Fruit fly (Drosophila melanogaster): ENCODE measurements around the gene CG32379.

CG32379 gene

dm6 chr3L:7360324-7360852 lies 35.8 kb upstream of the CG32379 start, which contains the start of gene Sec63 (continued):
- TF ChIP-seq dmrt93B (GFP tag; optimal IDR thresholded peaks at IDR 0.05), result no peak

dm6 chr3L:7361095-7361522 lies 35.0 kb upstream of the CG32379 start:
- TF ChIP-seq Sp1 (GFP tag; optimal IDR thresholded peaks at IDR 0.05) (no peak), HLH106 (tag; optimal IDR thresholded peaks at IDR 0.05) (peak; percentile 8), h (GFP tag; optimal IDR thresholded peaks at IDR 0.05) (peak; percentile 23)

- TF ChIP-seq brk (GFP tag; optimal IDR thresholded peaks at IDR 0.05) (no peak), psq (GFP tag; optimal IDR thresholded peaks at IDR 0.05) (peak; percentile 7)
Observed at dm6 chr3L:7364717-7365278, 31.4 kb upstream of the CG32379 start.

dm6 chr3L:7367798-7368678 lies 28.1 kb upstream of the CG32379 start:
- TF ChIP-seq woc (GFP tag; optimal IDR thresholded peaks at IDR 0.05), result peak; percentile 30
- peak; percentile 7 for TF ChIP-seq Sp1 (GFP tag; optimal IDR thresholded peaks at IDR 0.05)
- TF ChIP-seq Dfd (GFP tag; optimal IDR thresholded peaks at IDR 0.05), result no peak
- peak; percentile 65 for TF ChIP-seq Jra (GFP tag; optimal IDR thresholded peaks at IDR 0.05)
- TF ChIP-seq foxo (GFP tag; optimal IDR thresholded peaks at IDR 0.05), result peak in 1 of 2 experiments; percentile 2
- TF ChIP-seq rgr (GFP tag; optimal IDR thresholded peaks at IDR 0.05), result peak; percentile 10
- TF ChIP-seq fru (GFP tag; optimal IDR thresholded peaks at IDR 0.05), result peak; percentile 34
- TF ChIP-seq Rel (GFP tag; optimal IDR thresholded peaks at IDR 0.05), result no peak
- peak; percentile 81 for TF ChIP-seq Rel (tag; optimal IDR thresholded peaks at IDR 0.05)
- TF ChIP-seq h (GFP tag; optimal IDR thresholded peaks at IDR 0.05), result peak; percentile 16
- TF ChIP-seq Hnf4 (GFP tag; optimal IDR thresholded peaks at IDR 0.05), result peak; percentile 41
- TF ChIP-seq Vsx2 (GFP tag; optimal IDR thresholded peaks at IDR 0.05; ENCODE audit: partially characterized antibody), result peak; percentile 97
- peak; percentile 12 for TF ChIP-seq sage (GFP tag; optimal IDR thresholded peaks at IDR 0.05)
- no peak for TF ChIP-seq Myc (optimal IDR thresholded peaks at IDR 0.05)
- TF ChIP-seq Hr83 (GFP tag; optimal IDR thresholded peaks at IDR 0.05; ENCODE audit: poor library complexity, severe bottlenecking), result no peak
- peak; percentile 33 for TF ChIP-seq HLH106 (tag; optimal IDR thresholded peaks at IDR 0.05)

- no peak for TF ChIP-seq Dif (GFP tag; optimal IDR thresholded peaks at IDR 0.05; ENCODE audit: partially characterized antibody)
- peak; percentile 20 for TF ChIP-seq sage (GFP tag; optimal IDR thresholded peaks at IDR 0.05)
Observed at dm6 chr3L:7368934-7369333, 27.2 kb upstream of the CG32379 start, which contains the start of gene Sh3beta. Gene Sh3beta, minus strand, starts transcription at chr3L:7369260.

dm6 chr3L:7369543-7369942 lies 26.6 kb upstream of the CG32379 start, which contains the start of gene akirin:
Gene akirin, plus strand, starts transcription at chr3L:7369843.
- TF ChIP-seq Myc (optimal IDR thresholded peaks at IDR 0.05), result peak; percentile 4
- TF ChIP-seq sv (GFP tag; optimal IDR thresholded peaks at IDR 0.05), result no peak

- TF ChIP-seq tai (GFP tag; optimal IDR thresholded peaks at IDR 0.05) (no peak), Hr83 (GFP tag; optimal IDR thresholded peaks at IDR 0.05; ENCODE audit: poor library complexity, severe bottlenecking) (peak; percentile 1), Rel (GFP tag; optimal IDR thresholded peaks at IDR 0.05) (no peak), Rel (tag; optimal IDR thresholded peaks at IDR 0.05) (peak; percentile 39), pan (optimal IDR thresholded peaks at IDR 0.05) (no peak), dl (GFP tag; optimal IDR thresholded peaks at IDR 0.05; ENCODE audit: insufficient read depth in 1 of 2, partially characterized antibody in 2 of 2) (no peak), Dfd (GFP tag; optimal IDR thresholded peaks at IDR 0.05) (no peak), Myc (optimal IDR thresholded peaks at IDR 0.05) (no peak), N (GFP tag; optimal IDR thresholded peaks at IDR 0.05) (peak; percentile 79), h (GFP tag; optimal IDR thresholded peaks at IDR 0.05) (peak; percentile 41), Hr78 (GFP tag; optimal IDR thresholded peaks at IDR 0.05) (peak; percentile 7), fru (GFP tag; optimal IDR thresholded peaks at IDR 0.05) (no peak), Jra (GFP tag; optimal IDR thresholded peaks at IDR 0.05) (no peak), psq (GFP tag; optimal IDR thresholded peaks at IDR 0.05) (peak; percentile 81)
Observed at dm6 chr3L:7370231-7370882, 25.8 kb upstream of the CG32379 start.

All from whole organism, wandering third instar larva.